Worm (Caenorhabditis elegans): ENCODE data around the gene cah-3.

- TF ChIP-seq nfya-1 (tag; optimal IDR thresholded peaks at IDR 0.05; ENCODE audit: insufficient read depth) = no peak
- no peak for TF ChIP-seq unc-62 (GFP tag; optimal IDR thresholded peaks at IDR 0.05)
- TF ChIP-seq nhr-11 (tag; optimal IDR thresholded peaks at IDR 0.05) = no peak
- TF ChIP-seq ztf-4 (tag; optimal IDR thresholded peaks at IDR 0.05) = no peak
- no peak for TF ChIP-seq R02D3.7 (tag; optimal IDR thresholded peaks at IDR 0.05)
- no peak for TF ChIP-seq zag-1 (tag; optimal IDR thresholded peaks at IDR 0.05)
- TF ChIP-seq fos-1 (tag; optimal IDR thresholded peaks at IDR 0.05) = no peak
- TF ChIP-seq ceh-16 (tag; optimal IDR thresholded peaks at IDR 0.05) = no peak
- no peak for TF ChIP-seq lin-39 (tag; optimal IDR thresholded peaks at IDR 0.05)
- no peak for TF ChIP-seq pha-4 (tag; optimal IDR thresholded peaks at IDR 0.05)
- no peak for TF ChIP-seq nhr-76 (tag; optimal IDR thresholded peaks at IDR 0.05)
- no peak for TF ChIP-seq elt-3 (tag; optimal IDR thresholded peaks at IDR 0.05)
Observed at ce11 chrX:16532513-16532912, 45.2 kb downstream of the cah-3 start.

All from whole organism, L3 larva.